Fruit fly (Drosophila melanogaster) whole organism, embryonic: ENCODE data around the gene pck.

Experiments
- Atf6 ChIP-seq: fragments of 200-800 bp; sonication (Bioruptor generic); IDR thresholded peaks from 2 replicates; pipeline ENCODE4 v1.3.6; 2022; ENCODE audit warnings: missing biosample characterization, missing genetic modification characterization
- CG10209 ChIP-seq: fragments of 200-800 bp; sonication (Bioruptor generic); optimal IDR thresholded peaks from 3 replicates; lab custom pipeline; 2017; ENCODE audit warnings: missing biosample characterization, mild to moderate bottlenecking, missing genetic modification characterization, missing genetic modification reagents
- CG10267 ChIP-seq: fragments of 200-800 bp; sonication (Bioruptor generic); optimal IDR thresholded peaks from 2 replicates; lab custom pipeline; 2018; ENCODE audit warnings: missing biosample characterization, mild to moderate bottlenecking, missing genetic modification characterization, moderate library complexity
- CG11093 ChIP-seq: fragments of 200-800 bp; sonication (Bioruptor generic); IDR thresholded peaks from 3 replicates; pipeline ENCODE4 v1.3.6; 2022; ENCODE audit warnings: missing biosample characterization, missing genetic modification characterization
- CG11695 ChIP-seq: fragments of 200-800 bp; sonication (Bioruptor generic); IDR thresholded peaks from 3 replicates; pipeline ENCODE4 v1.3.6; 2022; ENCODE audit warnings: missing biosample characterization, missing genetic modification characterization
- CG12155 ChIP-seq: fragments of 200-800 bp; sonication (Bioruptor generic); optimal IDR thresholded peaks from 3 replicates; lab custom pipeline; 2016; ENCODE audit warnings: missing biosample characterization, missing genetic modification characterization
- CG12769 ChIP-seq: fragments of 200-800 bp; sonication (Bioruptor generic); optimal IDR thresholded peaks from 2 replicates; lab custom pipeline; 2019; ENCODE audit warnings: missing biosample characterization, mild to moderate bottlenecking, missing genetic modification characterization, moderate library complexity
- CG15269 ChIP-seq: fragments of 200-800 bp; sonication (Bioruptor generic); optimal IDR thresholded peaks from 2 replicates; lab custom pipeline; 2018; ENCODE audit warnings: missing biosample characterization, mild to moderate bottlenecking, missing genetic modification characterization, moderate library complexity
- CG15479 ChIP-seq: fragments of 200-800 bp; sonication (Bioruptor generic); optimal IDR thresholded peaks from 3 replicates; lab custom pipeline; 2019; ENCODE audit warnings: missing biosample characterization, mild to moderate bottlenecking, missing genetic modification characterization, moderate library complexity
- CG18476 ChIP-seq: fragments of 200-800 bp; sonication (Bioruptor generic); optimal IDR thresholded peaks from 2 replicates; lab custom pipeline; 2016; ENCODE audit warnings: missing biosample characterization, mild to moderate bottlenecking, missing genetic modification characterization
- CG2199 ChIP-seq: fragments of 200-800 bp; sonication (Bioruptor generic); IDR thresholded peaks from 3 replicates; pipeline ENCODE4 v1.3.6; 2022; ENCODE audit warnings: missing biosample characterization, missing genetic modification characterization
- CG2889 ChIP-seq: fragments of 200-800 bp; sonication (Bioruptor generic); IDR thresholded peaks from 3 replicates; pipeline ENCODE4 v1.3.6; 2022; ENCODE audit warnings: missing biosample characterization, missing genetic modification characterization
- CG3163 ChIP-seq: fragments of 200-800 bp; sonication (Bioruptor generic); optimal IDR thresholded peaks from 3 replicates; lab custom pipeline; 2016; ENCODE audit warnings: missing biosample characterization, missing genetic modification characterization
- CG32532 ChIP-seq: fragments of 200-800 bp; sonication (Bioruptor generic); IDR thresholded peaks from 2 replicates; pipeline ENCODE4 v1.3.6; 2022; ENCODE audit warnings: missing biosample characterization, missing genetic modification characterization
- CG3847 ChIP-seq: fragments of 200-800 bp; sonication (Bioruptor generic); IDR thresholded peaks from 2 replicates; pipeline ENCODE4 v1.3.6; 2022; ENCODE audit warnings: missing biosample characterization, missing genetic modification characterization
- CG6254 ChIP-seq: fragments of 200-800 bp; sonication (Bioruptor generic); optimal IDR thresholded peaks from 3 replicates; lab custom pipeline; 2017; ENCODE audit warnings: mild to moderate bottlenecking, missing biosample characterization, missing genetic modification reagents, missing genetic modification characterization
- CG8290 ChIP-seq, 3 experiments: fragments of 200-800 bp; sonication (Bioruptor generic); optimal IDR thresholded peaks; 2 replicates each; lab custom pipeline; 2016 to 2019; ENCODE audit warnings: missing biosample characterization in 3 of 3, missing genetic modification characterization in 3 of 3, mild to moderate bottlenecking in 2 of 3, moderate library complexity in 1 of 3
- CG8944 ChIP-seq: fragments of 200-800 bp; sonication (Bioruptor generic); optimal IDR thresholded peaks from 3 replicates; lab custom pipeline; 2016; ENCODE audit warnings: missing biosample characterization, missing genetic modification characterization
- CkIIα-i1 ChIP-seq: fragments of 200-800 bp; sonication (Bioruptor generic); IDR thresholded peaks from 2 replicates; pipeline ENCODE4 v1.3.6; 2022; ENCODE audit warnings: missing biosample characterization, missing genetic modification characterization
- Doc2 ChIP-seq: fragments of 200-800 bp; sonication (Bioruptor generic); IDR thresholded peaks from 2 replicates; pipeline ENCODE4 v1.3.6; 2022; ENCODE audit warnings: missing biosample characterization, missing genetic modification characterization
- Kr ChIP-seq: fragments of 200-800 bp; sonication (Bioruptor generic); optimal IDR thresholded peaks from 2 replicates; lab custom pipeline; 2017; ENCODE audit warnings: missing biosample characterization, mild to moderate bottlenecking, missing genetic modification characterization
- Mrtf ChIP-seq: fragments of 200-800 bp; sonication (Bioruptor generic); IDR thresholded peaks from 3 replicates; pipeline ENCODE4 v1.3.6; 2022; ENCODE audit warnings: missing biosample characterization, missing genetic modification characterization
- Pdp1 ChIP-seq, 2 experiments: fragments of 200-800 bp; sonication (Bioruptor generic); optimal IDR thresholded peaks; 3 replicates each; lab custom pipeline; 2016; ENCODE audit warnings: missing biosample characterization in 2 of 2, missing genetic modification characterization in 2 of 2, mild to moderate bottlenecking in 1 of 2, moderate library complexity in 1 of 2
- Side ChIP-seq: fragments of 200-800 bp; sonication (Bioruptor generic); optimal IDR thresholded peaks from 2 replicates; lab custom pipeline; 2016; ENCODE audit warnings: missing biosample characterization, missing genetic modification characterization
- Six4 ChIP-seq: fragments of 200-800 bp; sonication (Bioruptor generic); optimal IDR thresholded peaks from 2 replicates; lab custom pipeline; 2016; ENCODE audit warnings: missing biosample characterization, missing genetic modification characterization
- Spps ChIP-seq: fragments of 200-800 bp; sonication (Bioruptor generic); optimal IDR thresholded peaks from 2 replicates; lab custom pipeline; 2018; ENCODE audit warnings: missing biosample characterization, mild to moderate bottlenecking, missing genetic modification characterization
- Trl ChIP-seq, 3 experiments: fragments of >200 bp in 2 of 3; fragments of 200-800 bp in 1 of 3; sonication (Bioruptor generic) in 1 of 3; optimal IDR thresholded peaks; 2 replicates in 1 of 3; 3 replicates in 2 of 3; lab custom pipeline; 2016 to 2017; ENCODE audit warnings: missing biosample characterization in 1 of 3, missing genetic modification characterization in 1 of 3
- amos ChIP-seq: fragments of 200-800 bp; sonication (Bioruptor generic); IDR thresholded peaks from 2 replicates; pipeline ENCODE4 v1.3.6; 2022; ENCODE audit warnings: missing biosample characterization, missing genetic modification characterization; ENCODE audit not compliant: partially characterized antibody
- bbx ChIP-seq: fragments of 200-800 bp; sonication (Bioruptor generic); IDR thresholded peaks from 2 replicates; pipeline ENCODE4 v1.3.6; 2022; ENCODE audit warnings: missing biosample characterization, missing genetic modification characterization; ENCODE audit not compliant: partially characterized antibody
- chinmo ChIP-seq: fragments of 200-800 bp; sonication (Bioruptor generic); IDR thresholded peaks from 4 replicates; pipeline ENCODE4 v1.3.6; 2022; ENCODE audit warnings: missing biosample characterization, missing genetic modification characterization; ENCODE audit not compliant: partially characterized antibody
- crol ChIP-seq: fragments of 200-800 bp; sonication (Bioruptor generic); IDR thresholded peaks from 2 replicates; pipeline ENCODE4 v1.3.6; 2022; ENCODE audit warnings: missing biosample characterization, missing genetic modification characterization
- crp ChIP-seq, 2 experiments: fragments of 200-800 bp; sonication (Bioruptor generic); optimal IDR thresholded peaks; 2 replicates in 1 of 2; 3 replicates in 1 of 2; lab custom pipeline; 2017; ENCODE audit warnings: missing biosample characterization in 2 of 2, missing genetic modification characterization in 2 of 2, mild to moderate bottlenecking in 1 of 2, moderate library complexity in 1 of 2
- dati ChIP-seq: fragments of 200-800 bp; sonication (Bioruptor generic); IDR thresholded peaks from 2 replicates; pipeline ENCODE4 v1.3.6; 2022; ENCODE audit warnings: missing biosample characterization, missing genetic modification characterization
- dimm ChIP-seq: fragments of 200-800 bp; sonication (Bioruptor generic); IDR thresholded peaks from 2 replicates; pipeline ENCODE4 v1.3.6; 2022; ENCODE audit warnings: missing biosample characterization, missing genetic modification characterization
- esg ChIP-seq: fragments of 200-800 bp; sonication (Bioruptor generic); conservative IDR thresholded peaks from 2 replicates; pipeline ENCODE4 v1.3.6; 2022; ENCODE audit warnings: missing biosample characterization, missing genetic modification characterization
- hth ChIP-seq: fragments of >200 bp; optimal IDR thresholded peaks from 2 replicates; lab custom pipeline; 2017; ENCODE audit warnings: inconsistent platforms
- knrl ChIP-seq: fragments of 200-800 bp; sonication (Bioruptor generic); IDR thresholded peaks from 3 replicates; pipeline ENCODE4 v1.3.6; 2022; ENCODE audit warnings: missing biosample characterization, missing genetic modification characterization; ENCODE audit not compliant: partially characterized antibody
- lmd ChIP-seq: fragments of 200-800 bp; sonication (Bioruptor generic); IDR thresholded peaks from 2 replicates; pipeline ENCODE4 v1.3.6; 2022; ENCODE audit warnings: missing biosample characterization, missing genetic modification characterization
- onecut ChIP-seq: fragments of 200-800 bp; sonication (Bioruptor generic); IDR thresholded peaks from 2 replicates; pipeline ENCODE4 v1.3.6; 2022; ENCODE audit warnings: missing biosample characterization, missing genetic modification characterization
- otp ChIP-seq: fragments of 200-800 bp; sonication (Bioruptor generic); IDR thresholded peaks from 3 replicates; pipeline ENCODE4, ENCODE4 v1.3.6; 2022; ENCODE audit warnings: missing biosample characterization, missing genetic modification characterization
- pfk ChIP-seq: fragments of 200-800 bp; sonication (Bioruptor generic); optimal IDR thresholded peaks from 2 replicates; lab custom pipeline; 2018; ENCODE audit warnings: missing biosample characterization, mild to moderate bottlenecking, missing genetic modification characterization, moderate library complexity
- scrt ChIP-seq: fragments of 200-800 bp; sonication (Bioruptor generic); optimal IDR thresholded peaks from 2 replicates; lab custom pipeline; 2018; ENCODE audit warnings: missing biosample characterization, mild to moderate bottlenecking, missing genetic modification characterization, moderate library complexity
- sd ChIP-seq: fragments of 200-800 bp; sonication (Bioruptor generic); optimal IDR thresholded peaks from 3 replicates; lab custom pipeline; 2018; ENCODE audit warnings: missing biosample characterization, mild to moderate bottlenecking, missing genetic modification characterization, moderate library complexity
- so ChIP-seq: fragments of 200-800 bp; sonication (Bioruptor generic); IDR thresholded peaks from 3 replicates; pipeline ENCODE4 v1.3.6; 2022; ENCODE audit warnings: missing biosample characterization, missing genetic modification characterization
- trem ChIP-seq: fragments of 200-800 bp; optimal IDR thresholded peaks from 3 replicates; lab custom pipeline; 2019; ENCODE audit warnings: missing biosample characterization, mild to moderate bottlenecking, missing genetic modification characterization, moderate library complexity
- wdn ChIP-seq: fragments of 200-800 bp; sonication (Bioruptor generic); IDR thresholded peaks from 2 replicates; pipeline ENCODE4 v1.3.6; 2022; ENCODE audit warnings: missing biosample characterization, missing genetic modification characterization

The pck gene

DNA sequence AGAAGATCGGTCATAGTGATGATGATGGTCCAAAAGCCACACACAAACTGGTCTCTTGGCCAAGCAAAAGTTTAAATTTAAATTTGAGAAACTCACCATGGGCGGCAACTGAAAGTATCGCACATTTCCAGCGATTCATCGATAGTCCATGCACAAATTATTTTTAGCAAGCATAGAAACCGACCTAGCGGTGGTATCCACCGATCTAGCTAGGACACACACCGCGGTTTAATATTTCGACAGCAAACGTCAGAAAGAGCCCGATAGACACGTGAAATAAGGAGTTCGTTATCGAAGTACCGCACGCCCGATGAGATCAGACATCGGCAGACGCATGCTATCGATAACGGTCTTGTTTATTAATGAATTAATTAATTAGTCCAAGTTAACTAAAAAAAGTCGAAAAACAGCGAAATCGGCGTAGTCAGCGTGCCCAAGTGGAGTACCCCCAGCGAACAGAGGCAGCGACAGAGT, 42.3 kb downstream of the pck start, which contains the start of gene CG14795 (continued):
- TF ChIP-seq hth (lab: Kevin White, UChicago) (no peak), CG32532 (GFP tag; lab: Robert Waterston, UW) (peak; percentile 38; the same call in 1 of the 2 replicates), amos (GFP tag; lab: Robert Waterston, UW) (peak; percentile 97), dati (GFP tag; lab: Robert Waterston, UW) (no peak), dimm (GFP tag; lab: Robert Waterston, UW) (no peak), Side (GFP tag; lab: Kevin White, UChicago) (no peak), CG18476 (GFP tag; lab: Kevin White, UChicago) (no peak), CG8290 (GFP tag; optimal IDR thresholded peaks at IDR 0.05; lab: Kevin White, UChicago) (no peak), CG8290 (tag; optimal IDR thresholded peaks at IDR 0.05; lab: Kevin White, UChicago) (peak in 1 of 2 experiments; percentile 81), lmd (GFP tag; lab: Robert Waterston, UW) (no peak; the same call in 1 of the 2 replicates), CG15479 (no peak), otp (GFP tag; lab: Robert Waterston, UW) (0 out of 3 replicates have a peak, but pooled peaks have one; percentile 28), CG8944 (GFP tag; lab: Kevin White, UChicago) (peak; percentile 25), wdn (no peak), CG2199 (no peak), CG11695 (GFP tag; lab: Robert Waterston, UW) (no peak), Kr (no peak), crp (GFP tag; optimal IDR thresholded peaks at IDR 0.05; lab: Kevin White, UChicago) (peak in 1 of 2 experiments; percentile 17), knrl (peak; percentile 91), trem (tag; lab: Kevin White, UChicago) (peak; percentile 80), CkIIα-i1 (GFP tag; lab: Robert Waterston, UW) (no peak), CG10209 (no peak), CG3847 (GFP tag; lab: Robert Waterston, UW) (peak; percentile 71), bbx (peak; percentile 97)

DNA sequence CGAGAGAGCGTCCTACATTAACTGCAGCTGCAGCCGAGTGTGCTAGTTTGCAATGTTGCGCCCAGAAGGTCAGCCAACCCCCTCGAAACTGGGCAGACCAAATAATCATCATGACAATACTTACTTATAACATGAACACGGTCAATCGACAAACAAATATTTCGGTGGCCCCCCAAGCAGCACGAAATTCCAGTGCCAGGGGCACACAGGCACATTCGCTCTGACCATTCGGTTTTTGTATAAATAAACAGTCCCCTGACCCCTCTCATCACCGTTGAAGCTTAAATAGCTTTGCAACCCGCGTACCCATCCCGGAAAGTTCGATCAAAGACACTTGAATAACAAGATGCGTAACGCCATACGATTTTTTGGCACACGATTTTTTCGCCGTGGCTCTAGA, 43.4 kb downstream of the pck start:
- TF ChIP-seq so (GFP tag; lab: Robert Waterston, UW) = no peak
- no peak for TF ChIP-seq CG2889 (GFP tag; lab: Robert Waterston, UW)
- TF ChIP-seq CG12155 (GFP tag; lab: Kevin White, UChicago) = no peak
- TF ChIP-seq esg (GFP tag; lab: Robert Waterston, UW) = no peak
- peak in 1 of 2 experiments; percentile 21 for TF ChIP-seq Pdp1 (GFP tag; optimal IDR thresholded peaks at IDR 0.05; lab: Kevin White, UChicago)
- TF ChIP-seq CG11093 = no peak
- no peak for TF ChIP-seq Spps (tag; lab: Kevin White, UChicago)
- no peak for TF ChIP-seq CG6254
- TF ChIP-seq Side (GFP tag; lab: Kevin White, UChicago) = no peak
- TF ChIP-seq crol (GFP tag; lab: Robert Waterston, UW) = 0 out of 2 replicates have a peak, but pooled peaks have one; percentile 14
- TF ChIP-seq scrt (GFP tag; lab: Kevin White, UChicago) = no peak
- TF ChIP-seq Atf6 = no peak
- no peak for TF ChIP-seq pfk (GFP tag; lab: Kevin White, UChicago)
- peak; percentile 58 for TF ChIP-seq sd (tag; lab: Kevin White, UChicago)
- no peak for TF ChIP-seq Mrtf (GFP tag; lab: Robert Waterston, UW)
- TF ChIP-seq Six4 (GFP tag; lab: Kevin White, UChicago) = no peak
- no peak for TF ChIP-seq CG15269 (tag; lab: Kevin White, UChicago)
- TF ChIP-seq CG3163 (GFP tag; lab: Kevin White, UChicago) = no peak
- TF ChIP-seq Trl (optimal IDR thresholded peaks at IDR 0.05; lab: Kevin White, UChicago) = peak in 1 of 2 experiments; percentile 5
- no peak for TF ChIP-seq Trl (GFP tag; optimal IDR thresholded peaks at IDR 0.05; lab: Kevin White, UChicago)
- TF ChIP-seq onecut (GFP tag; lab: Robert Waterston, UW) = no peak
- TF ChIP-seq CG12769 (tag; lab: Kevin White, UChicago) = peak; percentile 15
- TF ChIP-seq Doc2 = no peak
- 0 out of 4 replicates have a peak, but pooled peaks have one; percentile 55 for TF ChIP-seq chinmo (GFP tag; lab: Robert Waterston, UW)
- no peak for TF ChIP-seq knrl
- TF ChIP-seq CG10267 = no peak
